Worm (Caenorhabditis elegans) whole organism, young adult: Measurements from ENCODE around the gene znf-782.

Experiments
- C17E4.6 ChIP-seq: fragments of 200-800 bp; sonication (Bioruptor generic); IDR thresholded peaks from 2 replicates; pipeline ENCODE4 v1.3.6; 2022; ENCODE audit warnings: missing genetic modification reagents, missing genetic modification characterization, missing compliant biosample characterization
- D2030.7 ChIP-seq: fragments of 200-800 bp; sonication (Bioruptor generic); IDR thresholded peaks from 2 replicates; pipeline ENCODE4 v1.3.6; 2022; ENCODE audit warnings: missing genetic modification reagents, missing genetic modification characterization, missing compliant biosample characterization
- nfya-1 ChIP-seq: sonication (generic microtip); optimal IDR thresholded peaks from 2 replicates; lab custom pipeline; 2017; ENCODE audit warnings: antibody characterized with exemption, missing compliant biosample characterization, missing genetic modification characterization, borderline replicate concordance; ENCODE audit not compliant: insufficient read depth
- unc-130 ChIP-seq: sonication (generic microtip); optimal IDR thresholded peaks from 2 replicates; lab custom pipeline; 2016; ENCODE audit warnings: missing genetic modification reagents, missing genetic modification characterization, missing compliant biosample characterization
- zfh-2 ChIP-seq: fragments of 200-800 bp; sonication (Bioruptor generic); conservative IDR thresholded peaks from 2 replicates; pipeline ENCODE4 v1.3.6; 2022; ENCODE audit warnings: missing genetic modification reagents, missing genetic modification characterization, missing compliant biosample characterization

- TF ChIP-seq zfh-2 (GFP tag; lab: Robert Waterston, UW), result peak; percentile 99
- no peak for TF ChIP-seq C17E4.6
- no peak for TF ChIP-seq nfya-1 (tag; lab: Kevin White, UChicago)
- no peak for TF ChIP-seq D2030.7
- TF ChIP-seq unc-130 (GFP tag; lab: Kevin White, UChicago), result no peak
Measured at ce11 chrIV:1070383-1070782, 3.1 kb upstream of the znf-782 start.
